Worm (Caenorhabditis elegans): ENCODE measurements around the gene srh-296.

DNA sequence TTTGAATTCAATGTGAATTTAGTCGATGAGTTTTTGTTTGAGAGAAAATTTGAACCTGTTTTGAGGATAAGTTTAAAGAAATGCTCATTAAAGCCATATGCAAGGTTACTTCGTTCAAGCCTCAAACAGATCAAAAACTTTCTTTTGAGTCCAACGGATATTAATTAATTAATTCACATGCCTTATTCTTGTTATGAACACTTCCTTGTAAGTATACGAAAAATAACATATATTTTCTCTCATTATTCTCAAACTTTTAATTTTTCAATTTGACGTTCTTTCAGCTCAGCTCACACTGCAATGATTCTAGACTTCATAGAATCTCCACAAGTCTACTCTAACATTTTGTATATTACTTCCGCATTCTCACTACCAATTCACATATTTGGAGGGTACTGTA lies 18.2 kb downstream of the srh-296 start, which contains the start of gene srh-304:
- TF ChIP-seq nhr-237 (tag; optimal IDR thresholded peaks at IDR 0.05) = no peak
- TF ChIP-seq dmd-4 (tag; optimal IDR thresholded peaks at IDR 0.05) = no peak
- no peak for TF ChIP-seq nhr-11 (tag; optimal IDR thresholded peaks at IDR 0.05)
- TF ChIP-seq elt-1 (tag; optimal IDR thresholded peaks at IDR 0.05) = no peak
- no peak for TF ChIP-seq fos-1 (tag; optimal IDR thresholded peaks at IDR 0.05)
- TF ChIP-seq unc-39 (tag; optimal IDR thresholded peaks at IDR 0.05) = no peak
